Worm (Caenorhabditis elegans) whole organism, L1 larva: Measurements from ENCODE around the gene C45G9.15.

Experiments used
- F16B12.6 ChIP-seq: fragments of 150-350 bp; optimal IDR thresholded peaks from 2 replicates; lab custom pipeline; 2014; ENCODE audit warnings: missing biosample characterization, missing genetic modification characterization
- blmp-1 ChIP-seq: fragments of 150-350 bp; optimal IDR thresholded peaks from 2 replicates; lab custom pipeline; 2014; ENCODE audit warnings: missing biosample characterization, missing genetic modification characterization
- ceh-63 ChIP-seq: fragments of 200-800 bp; sonication (Bioruptor generic); optimal IDR thresholded peaks from 2 replicates; lab custom pipeline; 2018; ENCODE audit warnings: mild to moderate bottlenecking, missing genetic modification characterization, missing compliant biosample characterization
- ceh-82 ChIP-seq, 3 experiments: fragments of 150-350 bp in 1 of 3; sonication (generic microtip) in 2 of 3; optimal IDR thresholded peaks; 2 replicates each; lab custom pipeline; 2014 to 2017; ENCODE audit warnings: missing biosample characterization in 3 of 3, missing genetic modification characterization in 3 of 3
- ceh-88 ChIP-seq: fragments of 200-800 bp; sonication (Bioruptor generic); IDR thresholded peaks from 2 replicates; pipeline ENCODE4 v1.3.6; 2022; ENCODE audit warnings: missing genetic modification characterization, missing compliant biosample characterization
- ceh-90 ChIP-seq: sonication (generic microtip); optimal IDR thresholded peaks from 2 replicates; lab custom pipeline; 2016; ENCODE audit warnings: missing genetic modification characterization, missing compliant biosample characterization
- dsc-1 ChIP-seq: sonication (generic microtip); optimal IDR thresholded peaks from 2 replicates; lab custom pipeline; 2016; ENCODE audit warnings: mild to moderate bottlenecking, missing genetic modification characterization, missing compliant biosample characterization
- efl-1 ChIP-seq, 4 experiments: fragments of 150-350 bp; optimal IDR thresholded peaks in 3 of 4; peaks in 1 of 4; 1 replicate in 1 of 4; 2 replicates in 3 of 4; lab custom pipeline; 2014; ENCODE audit warnings: missing biosample characterization in 2 of 4, missing genetic modification characterization in 2 of 4, missing genetic modification reagents in 2 of 4
- efl-3 ChIP-seq: fragments of 200-800 bp; sonication (Bioruptor generic); optimal IDR thresholded peaks from 2 replicates; lab custom pipeline; 2018; ENCODE audit warnings: mild to moderate bottlenecking, missing genetic modification characterization, missing compliant biosample characterization
- elt-3 ChIP-seq, 6 experiments: fragments of 150-350 bp in 1 of 6; sonication (generic microtip); optimal IDR thresholded peaks; 2 replicates each; lab custom pipeline; 2017 to 2018; ENCODE audit warnings: missing biosample characterization in 6 of 6, missing genetic modification characterization in 6 of 6, inconsistent platforms in 1 of 6
- fkh-4 ChIP-seq: sonication (generic microtip); optimal IDR thresholded peaks from 2 replicates; lab custom pipeline; 2016; ENCODE audit warnings: missing compliant biosample characterization, missing genetic modification characterization, borderline replicate concordance
- lin-14 ChIP-seq: fragments of 200-800 bp; sonication (Bioruptor generic); optimal IDR thresholded peaks from 2 replicates; lab custom pipeline; 2018; ENCODE audit warnings: mild to moderate bottlenecking, missing genetic modification characterization, moderate library complexity, missing compliant biosample characterization
- lsy-2 ChIP-seq, 2 experiments: fragments of 150-350 bp; optimal IDR thresholded peaks; 2 replicates each; lab custom pipeline; 2014; ENCODE audit warnings: missing biosample characterization in 2 of 2, missing genetic modification characterization in 2 of 2
- mdl-1 ChIP-seq, 2 experiments: fragments of 150-350 bp; optimal IDR thresholded peaks; 2 replicates each; lab custom pipeline; 2014 to 2017; ENCODE audit warnings: missing biosample characterization in 2 of 2, missing genetic modification characterization in 2 of 2, inconsistent platforms in 1 of 2
- mef-2 ChIP-seq: fragments of 150-350 bp; optimal IDR thresholded peaks from 2 replicates; lab custom pipeline; 2014; ENCODE audit warnings: missing biosample characterization, missing genetic modification characterization
- nhr-12 ChIP-seq: sonication (generic microtip); optimal IDR thresholded peaks from 2 replicates; lab custom pipeline; 2017; ENCODE audit warnings: missing biosample characterization, missing genetic modification characterization
- nhr-19 ChIP-seq: fragments of 200-800 bp; sonication (Bioruptor generic); conservative IDR thresholded peaks from 2 replicates; pipeline ENCODE4 v1.3.6; 2022; ENCODE audit warnings: missing genetic modification characterization, missing compliant biosample characterization
- nhr-20 ChIP-seq: sonication (generic microtip); optimal IDR thresholded peaks from 2 replicates; lab custom pipeline; 2016; ENCODE audit warnings: mild to moderate bottlenecking, missing genetic modification characterization, missing compliant biosample characterization
- nhr-71 ChIP-seq: sonication (generic microtip); optimal IDR thresholded peaks from 2 replicates; lab custom pipeline; 2016; ENCODE audit warnings: mild to moderate bottlenecking, missing genetic modification characterization, moderate library complexity, missing compliant biosample characterization
- nhr-84 ChIP-seq: sonication (generic microtip); optimal IDR thresholded peaks from 2 replicates; lab custom pipeline; 2017; ENCODE audit warnings: missing biosample characterization, missing genetic modification characterization
- nhr-85 ChIP-seq: sonication (generic microtip); peaks from one replicate; lab custom pipeline; 2016; ENCODE audit warnings: missing genetic modification characterization, inconsistent platforms, missing compliant biosample characterization
- pag-3 ChIP-seq: sonication (generic microtip); optimal IDR thresholded peaks from 2 replicates; lab custom pipeline; 2017; ENCODE audit warnings: missing genetic modification characterization, mild to moderate bottlenecking, missing compliant biosample characterization, antibody characterized with exemption, borderline replicate concordance; ENCODE audit not compliant: insufficient read depth
- pqm-1 ChIP-seq: sonication (generic microtip); optimal IDR thresholded peaks from 3 replicates; lab custom pipeline; 2017; ENCODE audit warnings: missing biosample characterization, missing genetic modification characterization
- skn-1 ChIP-seq: fragments of 150-350 bp; optimal IDR thresholded peaks from 2 replicates; lab custom pipeline; 2014; ENCODE audit warnings: missing biosample characterization, missing genetic modification characterization
- snu-23 ChIP-seq: sonication (generic microtip); optimal IDR thresholded peaks from 2 replicates; lab custom pipeline; 2016; ENCODE audit warnings: missing genetic modification characterization, missing compliant biosample characterization
- unc-86 ChIP-seq: sonication (generic microtip); optimal IDR thresholded peaks from 2 replicates; lab custom pipeline; 2016; ENCODE audit warnings: missing genetic modification characterization, missing compliant biosample characterization
- vab-15 ChIP-seq: sonication (generic microtip); optimal IDR thresholded peaks from 2 replicates; lab custom pipeline; 2017; ENCODE audit warnings: missing genotype, mild to moderate bottlenecking, missing genetic modification characterization, missing compliant biosample characterization
- xbp-1 ChIP-seq: sonication (generic microtip); optimal IDR thresholded peaks from 2 replicates; lab custom pipeline; 2016; ENCODE audit warnings: missing genetic modification characterization, missing compliant biosample characterization

C45G9.15 gene

ce11 chrIII:5094506-5094905 is 42.7 kb upstream of the C45G9.15 start, which contains the start of gene F54D8.10:
Gene F54D8.10, plus strand, starts transcription at chrIII:5094806.
- TF ChIP-seq dsc-1 (tag; lab: Kevin White, UChicago) (no peak), vab-15 (tag; lab: Kevin White, UChicago) (no peak), ceh-63 (GFP tag; lab: Kevin White, UChicago) (no peak), nhr-84 (tag; lab: Kevin White, UChicago) (no peak), pag-3 (tag; lab: Kevin White, UChicago) (no peak)
- TF ChIP-seq, all 84 proteins: peak for 0

ce11 chrIII:5092345-5092744 is 40.5 kb upstream of the C45G9.15 start:
- TF ChIP-seq F16B12.6 (tag; lab: Kevin White, UChicago) (no peak), blmp-1 (tag; lab: Kevin White, UChicago) (no peak), nhr-12 (no peak), ceh-88 (GFP tag; lab: Robert Waterston, UW) (no peak), ceh-82 (tag; optimal IDR thresholded peaks at IDR 0.05; lab: Kevin White, UChicago) (no peak)
- TF ChIP-seq, all 84 proteins: peak for 0

- TF ChIP-seq snu-23 (GFP tag; lab: Kevin White, UChicago) (peak; percentile 15), elt-3 (tag; optimal IDR thresholded peaks at IDR 0.05; lab: Kevin White, UChicago) (peak in 5 of 6 experiments; percentile 30 to 75 (median 33)), nhr-20 (tag; lab: Kevin White, UChicago) (peak; percentile 32), efl-3 (GFP tag; lab: Kevin White, UChicago) (no peak), nhr-85 (tag; lab: Kevin White, UChicago) (peak; percentile 49), ceh-90 (tag; lab: Kevin White, UChicago) (no peak), nhr-71 (tag; lab: Kevin White, UChicago) (peak; percentile 36), skn-1 (tag; lab: Kevin White, UChicago) (no peak), nhr-19 (GFP tag; lab: Robert Waterston, UW) (peak; percentile 73), efl-1 (optimal IDR thresholded peaks at IDR 0.05; lab: Kevin White, UChicago) (no peak), efl-1 (GFP tag; optimal IDR thresholded peaks at IDR 0.05 in 1 of 2; lab: Kevin White, UChicago) (peak in 1 of 2 experiments; percentile 44), blmp-1 (tag; lab: Kevin White, UChicago) (peak; percentile 25), lin-14 (peak; percentile 32)
- TF ChIP-seq, all 84 proteins: peak for 9
Measured at ce11 chrIII:5089489-5089888, 37.6 kb upstream of the C45G9.15 start.

- TF ChIP-seq ceh-90 (tag; lab: Kevin White, UChicago): no peak
- no peak for TF ChIP-seq efl-1 (optimal IDR thresholded peaks at IDR 0.05; lab: Kevin White, UChicago)
- peak in 1 of 2 experiments; percentile 19 for TF ChIP-seq efl-1 (GFP tag; optimal IDR thresholded peaks at IDR 0.05 in 1 of 2; lab: Kevin White, UChicago)
- no peak for TF ChIP-seq lsy-2 (tag; optimal IDR thresholded peaks at IDR 0.05; lab: Kevin White, UChicago)
- TF ChIP-seq lin-14: peak; percentile 11
- no peak for TF ChIP-seq dsc-1 (tag; lab: Kevin White, UChicago)
- TF ChIP-seq skn-1 (tag; lab: Kevin White, UChicago): no peak
- TF ChIP-seq unc-86 (tag; lab: Kevin White, UChicago): peak; percentile 15
- no peak for TF ChIP-seq mef-2 (tag; lab: Kevin White, UChicago)
- no peak for TF ChIP-seq mdl-1 (tag; optimal IDR thresholded peaks at IDR 0.05; lab: Kevin White, UChicago)
Measured at ce11 chrIII:5085529-5085928, 33.7 kb upstream of the C45G9.15 start, which contains the start of gene cah-1. Gene cah-1, minus strand, starts transcription at chrIII:5085629.

- no peak for TF ChIP-seq efl-1 (optimal IDR thresholded peaks at IDR 0.05; lab: Kevin White, UChicago)
- peak in 1 of 2 experiments; percentile 42 for TF ChIP-seq efl-1 (GFP tag; optimal IDR thresholded peaks at IDR 0.05 in 1 of 2; lab: Kevin White, UChicago)
- TF ChIP-seq fkh-4 (tag; lab: Kevin White, UChicago): no peak
- TF ChIP-seq nhr-85 (tag; lab: Kevin White, UChicago): peak; percentile 44
Measured at ce11 chrIII:5083304-5083703, 31.5 kb upstream of the C45G9.15 start.

ce11 chrIII:5081573-5081823 is 29.6 kb upstream of the C45G9.15 start, which contains the start of gene cox-6A:
Gene cox-6A, plus strand, starts transcription at chrIII:5081724.
- TF ChIP-seq xbp-1 (no peak), pqm-1 (no peak)
